Worm (Caenorhabditis elegans) whole organism, L4/young adult: Measurements from ENCODE around the gene F46B3.16.

Experiments
- dao-5 ChIP-seq: sonication (generic microtip); optimal IDR thresholded peaks from 2 replicates; lab custom pipeline; 2016; ENCODE audit warnings: missing genotype, missing genetic modification characterization, moderate library complexity, missing compliant biosample characterization
- him-1 ChIP-seq: sonication (generic microtip); optimal IDR thresholded peaks from 2 replicates; lab custom pipeline; 2016; ENCODE audit warnings: missing genotype, missing genetic modification reagents, missing genetic modification characterization, missing compliant biosample characterization

DNA sequence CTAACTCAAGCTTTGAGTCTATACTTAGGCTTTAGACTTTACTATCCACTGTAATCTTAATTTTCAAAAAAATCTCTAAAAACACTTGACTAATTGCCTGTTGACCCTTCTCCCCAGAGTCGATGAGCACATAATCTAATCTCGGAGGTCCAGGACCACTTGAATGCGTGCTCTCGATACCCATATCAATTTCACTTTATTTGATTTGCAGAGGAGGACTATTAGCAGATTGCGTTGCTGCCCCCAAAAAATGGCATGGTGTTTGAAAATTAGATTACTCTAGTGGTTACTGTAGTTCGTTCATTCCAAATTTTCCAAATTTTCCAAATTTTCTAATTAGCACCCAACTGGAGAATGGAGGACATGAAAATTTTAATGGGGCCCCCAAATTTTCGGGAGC, 11.0 kb downstream of the F46B3.16 start:
- TF ChIP-seq him-1 (no peak), dao-5 (tag; lab: Kevin White, UChicago) (no peak)
